Worm (Caenorhabditis elegans): Measurements from ENCODE around the gene Y50D4C.3.

ce11 chrV:969005-969562 lies 24.0 kb upstream of the Y50D4C.3 start:
- TF ChIP-seq fkh-10 (GFP tag; optimal IDR thresholded peaks at IDR 0.05) = no peak
- TF ChIP-seq lin-29 (GFP tag; IDR thresholded peaks at IDR 0.05) = no peak
- no peak for TF ChIP-seq zag-1 (tag; optimal IDR thresholded peaks at IDR 0.05)

Data from whole organism, L4 larva.